Fruit fly (Drosophila melanogaster): ENCODE results near the gene CG11696.

The CG11696 gene

DNA sequence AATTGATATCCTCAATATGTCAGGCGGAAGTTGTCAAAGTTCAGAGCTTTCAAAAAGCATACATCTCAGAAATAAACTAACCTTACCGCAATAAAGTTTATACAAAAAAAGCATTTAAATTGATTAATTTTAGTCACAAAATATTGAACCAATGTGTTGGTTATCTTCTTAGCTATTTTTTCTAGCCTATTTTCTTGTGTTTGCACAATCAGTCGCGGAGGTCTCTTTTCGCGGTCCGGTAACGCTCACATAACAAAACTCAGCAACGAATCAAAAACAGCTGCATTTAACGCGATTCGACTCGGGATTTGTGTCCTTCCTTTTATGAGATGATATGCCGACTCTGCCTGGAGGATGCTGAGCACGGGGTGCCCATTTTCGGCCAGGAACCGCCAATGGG is at the start of gene CG11696 (continued):
- TF ChIP-seq nmo (GFP tag; optimal IDR thresholded peaks at IDR 0.05) = no peak
- TF ChIP-seq CG10267 (tag; optimal IDR thresholded peaks at IDR 0.05) = peak; percentile 24
- no peak for TF ChIP-seq BEAF-32 (GFP tag; optimal IDR thresholded peaks at IDR 0.05)
- TF ChIP-seq pb (GFP tag; optimal IDR thresholded peaks at IDR 0.05) = no peak
- TF ChIP-seq hkb (optimal IDR thresholded peaks at IDR 0.05) = no peak
- TF ChIP-seq hkb (GFP tag; IDR thresholded peaks at IDR 0.05) = no peak
- TF ChIP-seq gce (GFP tag; IDR thresholded peaks at IDR 0.05) = no peak
- peak; percentile 31; the same call in 1 of the 2 replicates for TF ChIP-seq Rfx (GFP tag; IDR thresholded peaks at IDR 0.05)
- no peak for TF ChIP-seq CG16813 (GFP tag; IDR thresholded peaks at IDR 0.05; ENCODE audit: partially characterized antibody)
- TF ChIP-seq lilli (GFP tag; optimal IDR thresholded peaks at IDR 0.05) = peak; percentile 3
- peak; percentile 52 for TF ChIP-seq Med (GFP tag)
- TF ChIP-seq dysf (GFP tag; IDR thresholded peaks at IDR 0.05) = no peak
- TF ChIP-seq pzg (GFP tag; optimal IDR thresholded peaks at IDR 0.05) = peak; percentile 21
- no peak for TF ChIP-seq Max (GFP tag; optimal IDR thresholded peaks at IDR 0.05)
- no peak for TF ChIP-seq her (GFP tag; optimal IDR thresholded peaks at IDR 0.05)
- TF ChIP-seq CG3163 (GFP tag; optimal IDR thresholded peaks at IDR 0.05) = no peak
- no peak for TF ChIP-seq CG1647 (GFP tag; optimal IDR thresholded peaks at IDR 0.05)
- peak; percentile 83 for TF ChIP-seq Sry-β (GFP tag; optimal IDR thresholded peaks at IDR 0.05)
- no peak for TF ChIP-seq CG31224 (GFP tag; IDR thresholded peaks at IDR 0.05)

DNA sequence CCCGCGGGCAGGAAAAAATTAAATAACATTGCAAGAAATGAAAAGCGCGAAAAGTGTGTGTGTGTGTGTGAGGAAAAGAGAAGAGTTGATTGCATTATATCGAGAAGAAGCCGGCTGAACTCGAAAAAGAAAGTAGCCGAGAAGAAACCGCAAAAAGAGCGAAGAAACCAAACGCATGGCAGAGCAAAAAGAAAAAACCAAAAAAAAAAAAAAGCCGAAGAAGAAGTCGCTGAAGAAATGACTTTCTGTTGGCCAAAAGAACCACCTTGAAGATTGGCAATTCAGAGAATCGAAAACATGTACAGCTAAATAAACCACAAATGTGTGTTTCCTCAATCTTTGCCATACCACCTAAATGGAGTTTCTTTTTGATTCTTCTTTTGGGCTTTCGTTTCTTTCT is 49.6 kb upstream of the CG11696 start:
- TF ChIP-seq C15 (GFP tag; IDR thresholded peaks at IDR 0.05) (no peak), CG7839 (tag; optimal IDR thresholded peaks at IDR 0.05) (no peak), shn (GFP tag; optimal IDR thresholded peaks at IDR 0.05) (no peak), stc (GFP tag; IDR thresholded peaks at IDR 0.05) (no peak), CG34376 (GFP tag; optimal IDR thresholded peaks at IDR 0.05) (no peak), CG14441 (GFP tag; IDR thresholded peaks at IDR 0.05) (no peak), so (GFP tag; IDR thresholded peaks at IDR 0.05) (no peak), CG13287 (GFP tag; IDR thresholded peaks at IDR 0.05; ENCODE audit: partially characterized antibody) (no peak), ap (GFP tag; IDR thresholded peaks at IDR 0.05) (no peak), CG17385 (GFP tag; optimal IDR thresholded peaks at IDR 0.05) (no peak)

DNA sequence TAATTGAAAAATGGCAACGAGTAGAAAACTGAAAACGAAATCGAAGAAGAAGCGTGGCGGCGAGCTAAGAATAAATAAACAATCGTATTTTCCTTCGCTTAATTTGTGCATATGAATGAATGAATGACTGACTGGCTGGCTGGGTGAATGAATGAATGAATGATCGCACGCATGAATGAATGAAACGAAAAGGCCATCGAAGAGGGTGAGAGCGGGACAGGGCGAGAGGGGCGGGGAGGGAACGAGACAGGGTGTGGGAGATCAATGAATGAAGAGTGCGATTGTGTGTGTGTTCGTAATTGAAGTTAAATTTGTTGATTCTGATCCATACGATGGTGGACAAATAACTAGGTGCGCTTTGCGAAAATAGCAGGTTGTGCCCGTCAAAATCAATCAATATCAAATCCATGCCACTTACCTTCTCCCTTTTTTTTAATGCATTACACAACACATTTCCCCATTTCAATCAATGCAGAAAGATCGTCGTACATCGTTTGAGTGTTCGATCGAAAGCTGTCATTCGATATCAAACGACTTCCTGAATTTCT is 46.4 kb upstream of the CG11696 start:
- TF ChIP-seq dpn (GFP tag; optimal IDR thresholded peaks at IDR 0.05) = no peak
- peak in 1 of 2 experiments; percentile 3 for TF ChIP-seq bsh (GFP tag; optimal IDR thresholded peaks at IDR 0.05)
- 0 out of 2 replicates have a peak, but pooled peaks have one; percentile 13 for TF ChIP-seq sisA (GFP tag; IDR thresholded peaks at IDR 0.05)
- TF ChIP-seq CG1603 (tag; optimal IDR thresholded peaks at IDR 0.05) = peak; percentile 6
- TF ChIP-seq ham (GFP tag; IDR thresholded peaks at IDR 0.05) = no peak
- TF ChIP-seq sens (GFP tag) = peak; percentile 46
- 0 out of 3 replicates have a peak, but pooled peaks have one; percentile 17 for TF ChIP-seq CG11695 (GFP tag; IDR thresholded peaks at IDR 0.05)
- no peak for TF ChIP-seq CG31441 (GFP tag; IDR thresholded peaks at IDR 0.05)
- TF ChIP-seq prd (optimal IDR thresholded peaks at IDR 0.05) = no peak
- TF ChIP-seq prd (GFP tag; IDR thresholded peaks at IDR 0.05) = 0 out of 3 replicates have a peak, but pooled peaks have one; percentile 8
- TF ChIP-seq Med (GFP tag) = peak; percentile 19
- TF ChIP-seq CG2199 (GFP tag; IDR thresholded peaks at IDR 0.05) = peak; percentile 53; the same call in 1 of the 3 replicates
- peak; percentile 1 for TF ChIP-seq phol (tag; optimal IDR thresholded peaks at IDR 0.05)
- TF ChIP-seq kni (GFP tag; optimal IDR thresholded peaks at IDR 0.05) = peak; percentile 1
- no peak for TF ChIP-seq CG13424 (tag; optimal IDR thresholded peaks at IDR 0.05)
- peak; percentile 94 for TF ChIP-seq CG11696 (GFP tag; IDR thresholded peaks at IDR 0.05)
- TF ChIP-seq sd (tag; optimal IDR thresholded peaks at IDR 0.05) = peak; percentile 51
- peak; percentile 99 for TF ChIP-seq CG8281 (tag; optimal IDR thresholded peaks at IDR 0.05)
- no peak for TF ChIP-seq CG5180 (GFP tag; optimal IDR thresholded peaks at IDR 0.05)
- TF ChIP-seq pros (GFP tag; optimal IDR thresholded peaks at IDR 0.05) = peak; percentile 3
- TF ChIP-seq CG8765 (GFP tag; IDR thresholded peaks at IDR 0.05) = no peak
- peak; percentile 27 for TF ChIP-seq cg (GFP tag; optimal IDR thresholded peaks at IDR 0.05)

All from whole organism, embryonic.